Fruit fly (Drosophila melanogaster): ENCODE results near the gene CG7810.

DNA sequence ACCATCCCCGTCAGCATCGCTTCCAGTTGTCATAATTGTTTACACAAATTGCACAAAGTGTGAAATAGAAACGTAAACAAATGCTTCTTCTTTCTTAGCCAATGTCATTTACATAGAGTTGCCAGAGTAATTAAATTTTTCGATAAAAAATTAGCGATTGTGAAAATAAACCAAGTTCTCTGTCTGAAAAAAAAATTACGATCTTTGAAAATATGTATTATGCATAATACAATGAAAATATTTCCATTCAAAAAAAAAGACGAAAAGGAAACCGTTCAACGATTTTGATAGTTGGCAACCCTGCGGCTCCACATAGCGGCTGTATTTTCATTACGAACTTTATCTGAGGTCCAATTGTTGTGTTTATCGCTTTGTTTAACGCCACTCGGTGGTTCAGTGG lies at the start of gene CG7810, which contains the start of gene CG7806:
- TF ChIP-seq Ets98B (GFP tag; IDR thresholded peaks at IDR 0.05) (peak; percentile 92), CG32121 (GFP tag; IDR thresholded peaks at IDR 0.05) (peak; percentile 91), CG4496 (GFP tag; IDR thresholded peaks at IDR 0.05) (peak; percentile 95), CG15710 (tag; optimal IDR thresholded peaks at IDR 0.05) (peak; percentile 86), fd96Ca (GFP tag; IDR thresholded peaks at IDR 0.05) (peak; percentile 62; the same call in 2 of the 3 replicates), Snoo (tag; optimal IDR thresholded peaks at IDR 0.05) (peak; percentile 85), EcR (GFP tag; optimal IDR thresholded peaks at IDR 0.05) (peak; percentile 30)
